Worm (Caenorhabditis elegans): ENCODE results near the gene D1054.18.

ce11 chrV:10832862-10833261 lies 31.9 kb upstream of the D1054.18 start:
- TF ChIP-seq F26F4.8 (GFP tag; conservative IDR thresholded peaks at IDR 0.05): no peak
- TF ChIP-seq nhr-77 (tag; optimal IDR thresholded peaks at IDR 0.05): no peak
- TF ChIP-seq spr-3 (GFP tag; optimal IDR thresholded peaks at IDR 0.05): no peak
- no peak for TF ChIP-seq mxl-3 (GFP tag; optimal IDR thresholded peaks at IDR 0.05)
- no peak for TF ChIP-seq daf-19 (GFP tag; conservative IDR thresholded peaks at IDR 0.05)
- no peak for TF ChIP-seq mdl-1 (tag; optimal IDR thresholded peaks at IDR 0.05)
- TF ChIP-seq F37D6.2 (tag; optimal IDR thresholded peaks at IDR 0.05): no peak
- no peak for TF ChIP-seq fkh-10 (GFP tag; optimal IDR thresholded peaks at IDR 0.05)
- TF ChIP-seq ztf-11 (tag; optimal IDR thresholded peaks at IDR 0.05): no peak

All from whole organism, L4 larva.